Fruit fly (Drosophila melanogaster) Kc167 (cell line): ENCODE measurements around the gene CG15034.

Source experiments
- Myc ChIP-seq: fragments of >200 bp; optimal IDR thresholded peaks from 2 replicates; lab custom pipeline; 2017; ENCODE audit warnings: missing external identifiers
- Sin3A ChIP-seq: fragments of >200 bp; optimal IDR thresholded peaks from 2 replicates; lab custom pipeline; 2018; ENCODE audit warnings: missing external identifiers
- h ChIP-seq: fragments of >200 bp; optimal IDR thresholded peaks from 3 replicates; lab custom pipeline; 2018; ENCODE audit warnings: missing external identifiers
- insv ChIP-seq: fragments of >200 bp; optimal IDR thresholded peaks from 3 replicates; lab custom pipeline; 2018; ENCODE audit warnings: missing external identifiers
- psq ChIP-seq: fragments of >200 bp; optimal IDR thresholded peaks from 2 replicates; lab custom pipeline; 2017; ENCODE audit warnings: missing external identifiers
- ttk ChIP-seq: sonication (Bioruptor generic); optimal IDR thresholded peaks from 2 replicates; lab custom pipeline; 2017; ENCODE audit warnings: missing external identifiers

DNA sequence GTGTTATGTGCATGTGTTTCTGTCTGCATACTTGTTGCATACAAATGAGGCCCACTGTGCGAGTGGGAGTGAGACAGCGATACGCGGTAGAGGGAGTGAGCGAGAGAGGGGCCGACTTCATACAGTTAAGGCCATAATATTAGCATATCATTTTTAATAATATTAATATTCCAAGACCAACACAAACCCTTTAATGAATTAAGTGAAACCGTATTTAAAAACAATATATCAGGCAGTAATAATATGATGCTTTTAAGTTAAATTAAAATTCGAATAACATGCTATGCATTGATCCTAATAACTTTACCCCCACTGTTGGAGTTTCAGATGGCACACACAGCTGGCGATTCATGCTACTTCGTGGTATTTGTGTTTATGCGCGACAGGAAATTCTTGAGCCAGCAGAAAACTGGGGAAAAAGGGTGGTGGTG, 22.5 kb downstream of the CG15034 start:
- TF ChIP-seq insv (lab: Kevin White, UChicago), result no peak
- TF ChIP-seq psq, result no peak
- no peak for TF ChIP-seq ttk (lab: Kevin White, UChicago)
- TF ChIP-seq h (lab: Kevin White, UChicago), result no peak
- no peak for TF ChIP-seq Sin3A
- TF ChIP-seq Myc (lab: Kevin White, UChicago), result no peak
